Worm (Caenorhabditis elegans) whole organism, late embryonic: ENCODE data around the gene ptr-19.

Experiments
- C38D4.7 ChIP-seq: fragments of 200-800 bp; sonication (Bioruptor generic); optimal IDR thresholded peaks from 2 replicates; lab custom pipeline; 2018; ENCODE audit warnings: mild to moderate bottlenecking, missing genetic modification characterization, moderate library complexity, missing compliant biosample characterization
- F13H6.1 ChIP-seq: sonication (generic microtip); optimal IDR thresholded peaks from 2 replicates; lab custom pipeline; 2016; ENCODE audit warnings: missing genetic modification characterization, missing compliant biosample characterization
- K02D7.2 ChIP-seq: sonication (generic microtip); optimal IDR thresholded peaks from 2 replicates; lab custom pipeline; 2017; ENCODE audit warnings: mild to moderate bottlenecking, missing genetic modification characterization, missing compliant biosample characterization
- K09A11.1 ChIP-seq: sonication (generic microtip); optimal IDR thresholded peaks from 2 replicates; lab custom pipeline; 2017; ENCODE audit warnings: antibody characterized with exemption, mild to moderate bottlenecking, missing genetic modification characterization, missing compliant biosample characterization; ENCODE audit not compliant: insufficient read depth
- T23F11.4 ChIP-seq: fragments of 200-800 bp; sonication (Bioruptor generic); optimal IDR thresholded peaks from 2 replicates; lab custom pipeline; 2018; ENCODE audit warnings: mild to moderate bottlenecking, missing genetic modification characterization, missing compliant biosample characterization
- ahr-1 ChIP-seq: sonication (generic microtip); optimal IDR thresholded peaks from 2 replicates; lab custom pipeline; 2016; ENCODE audit warnings: missing genetic modification characterization, missing compliant biosample characterization
- ceh-18 ChIP-seq: sonication (generic microtip); optimal IDR thresholded peaks from 2 replicates; lab custom pipeline; 2016; ENCODE audit warnings: missing genetic modification characterization, missing compliant biosample characterization
- ceh-19 ChIP-seq: fragments of 200-800 bp; sonication (Bioruptor generic); optimal IDR thresholded peaks from 2 replicates; lab custom pipeline; 2018; ENCODE audit warnings: mild to moderate bottlenecking, missing genetic modification characterization, missing compliant biosample characterization
- ceh-24 ChIP-seq: sonication (generic microtip); optimal IDR thresholded peaks from 2 replicates; lab custom pipeline; 2016; ENCODE audit warnings: mild to moderate bottlenecking, missing genetic modification characterization, missing compliant biosample characterization
- ceh-31 ChIP-seq: sonication (generic microtip); optimal IDR thresholded peaks from 2 replicates; lab custom pipeline; 2016; ENCODE audit warnings: missing genetic modification characterization, missing compliant biosample characterization
- ceh-34 ChIP-seq: sonication (generic microtip); optimal IDR thresholded peaks from 2 replicates; lab custom pipeline; 2016; ENCODE audit warnings: mild to moderate bottlenecking, missing genetic modification characterization, missing compliant biosample characterization
- ceh-45 ChIP-seq: fragments of 200-800 bp; sonication (Bioruptor generic); IDR thresholded peaks from 2 replicates; pipeline ENCODE4 v1.3.6; 2022; ENCODE audit warnings: missing genetic modification reagents, missing genetic modification characterization, missing compliant biosample characterization
- ceh-6 ChIP-seq: fragments of 200-800 bp; sonication (Bioruptor generic); optimal IDR thresholded peaks from 2 replicates; lab custom pipeline; 2018; ENCODE audit warnings: mild to moderate bottlenecking, missing genetic modification characterization, missing compliant biosample characterization
- che-1 ChIP-seq: sonication (generic microtip); optimal IDR thresholded peaks from 2 replicates; lab custom pipeline; 2016; ENCODE audit warnings: mild to moderate bottlenecking, missing genetic modification characterization, missing compliant biosample characterization
- dmd-4 ChIP-seq: sonication (generic microtip); optimal IDR thresholded peaks from 2 replicates; lab custom pipeline; 2016; ENCODE audit warnings: borderline replicate concordance, missing genetic modification characterization, missing compliant biosample characterization
- elt-2 ChIP-seq: sonication (generic microtip); optimal IDR thresholded peaks from 2 replicates; lab custom pipeline; 2016; ENCODE audit warnings: missing genetic modification reagents, missing genetic modification characterization, missing compliant biosample characterization
- elt-4 ChIP-seq: sonication (generic microtip); optimal IDR thresholded peaks from 2 replicates; lab custom pipeline; 2016; ENCODE audit warnings: missing genetic modification characterization, missing compliant biosample characterization
- fax-1 ChIP-seq: sonication (generic microtip); optimal IDR thresholded peaks from 2 replicates; lab custom pipeline; 2016; ENCODE audit warnings: missing genotype, missing genetic modification characterization, missing compliant biosample characterization
- fkh-6 ChIP-seq: sonication (generic microtip); optimal IDR thresholded peaks from 2 replicates; lab custom pipeline; 2016; ENCODE audit warnings: missing genetic modification characterization, missing compliant biosample characterization
- lim-6 ChIP-seq: sonication (generic microtip); optimal IDR thresholded peaks from 2 replicates; lab custom pipeline; 2016; ENCODE audit warnings: missing genetic modification characterization, missing compliant biosample characterization
- lin-11 ChIP-seq: fragments of 200-800 bp; sonication (Bioruptor generic); optimal IDR thresholded peaks from 2 replicates; lab custom pipeline; 2018; ENCODE audit warnings: mild to moderate bottlenecking, missing genetic modification characterization, missing compliant biosample characterization
- madf-2 ChIP-seq: sonication (generic microtip); optimal IDR thresholded peaks from 2 replicates; lab custom pipeline; 2017; ENCODE audit warnings: missing genetic modification characterization, missing compliant biosample characterization
- mec-3 ChIP-seq: sonication (generic microtip); optimal IDR thresholded peaks from 2 replicates; lab custom pipeline; 2016; ENCODE audit warnings: borderline replicate concordance, missing genetic modification characterization, missing compliant biosample characterization
- nfya-1 ChIP-seq: sonication (generic microtip); optimal IDR thresholded peaks from 2 replicates; lab custom pipeline; 2017; ENCODE audit warnings: missing genetic modification characterization, mild to moderate bottlenecking, missing compliant biosample characterization, antibody characterized with exemption, moderate library complexity
- odd-2 ChIP-seq: sonication (generic microtip); optimal IDR thresholded peaks from 2 replicates; lab custom pipeline; 2017; ENCODE audit warnings: antibody characterized with exemption, mild to moderate bottlenecking, missing genetic modification characterization, missing compliant biosample characterization
- pag-3 ChIP-seq: sonication (generic microtip); optimal IDR thresholded peaks from 2 replicates; lab custom pipeline; 2016; ENCODE audit warnings: missing compliant biosample characterization, missing genetic modification characterization, borderline replicate concordance
- pha-4 ChIP-seq: fragments of 150-350 bp; optimal IDR thresholded peaks from 2 replicates; lab custom pipeline; 2018; ENCODE audit warnings: missing biosample characterization, missing genetic modification reagents, missing genetic modification characterization
- pros-1 ChIP-seq: fragments of 150-350 bp; optimal IDR thresholded peaks from 2 replicates; lab custom pipeline; 2014; ENCODE audit warnings: missing biosample characterization, missing genetic modification reagents, missing genetic modification characterization
- rnt-1 ChIP-seq: sonication (generic microtip); optimal IDR thresholded peaks from 2 replicates; lab custom pipeline; 2016; ENCODE audit warnings: missing genetic modification characterization, missing compliant biosample characterization
- tbx-2 ChIP-seq: sonication (generic microtip); optimal IDR thresholded peaks from 2 replicates; lab custom pipeline; 2016; ENCODE audit warnings: missing genetic modification characterization, missing compliant biosample characterization
- ttx-3 ChIP-seq: sonication (generic microtip); optimal IDR thresholded peaks from 2 replicates; lab custom pipeline; 2016; ENCODE audit warnings: missing genetic modification reagents, missing genetic modification characterization, missing compliant biosample characterization
- unc-3 ChIP-seq, 2 experiments: fragments of 200-800 bp in 1 of 2; sonication (Bioruptor generic) in 1 of 2; sonication (generic microtip) in 1 of 2; conservative IDR thresholded peaks in 1 of 2; optimal IDR thresholded peaks in 1 of 2; 2 replicates each; pipeline versions ENCODE4 v1.3.6 to Lab custom; 2016 to 2022; ENCODE audit warnings: missing compliant biosample characterization in 2 of 2, missing genetic modification characterization in 2 of 2, missing genetic modification reagents in 1 of 2
- unc-55 ChIP-seq: sonication (generic microtip); optimal IDR thresholded peaks from 2 replicates; lab custom pipeline; 2017; ENCODE audit warnings: missing biosample characterization, missing genetic modification reagents, missing genetic modification characterization
- unc-86 ChIP-seq: sonication (generic microtip); optimal IDR thresholded peaks from 2 replicates; lab custom pipeline; 2016; ENCODE audit warnings: missing genetic modification characterization, missing compliant biosample characterization
- zip-5 ChIP-seq: sonication (generic microtip); optimal IDR thresholded peaks from 2 replicates; lab custom pipeline; 2016; ENCODE audit warnings: missing genetic modification characterization, missing compliant biosample characterization

ptr-19 gene

ce11 chrIII:10781553-10781952 is at the start of gene ptr-19:
ptr-19 (plus strand) TSS chrIII:10781853.
- TF ChIP-seq pag-3 = no peak
- no peak for TF ChIP-seq unc-3 (GFP tag; conservative IDR thresholded peaks at IDR 0.05; lab: Robert Waterston, UW)
- TF ChIP-seq unc-3 (tag; optimal IDR thresholded peaks at IDR 0.05; lab: Kevin White, UChicago) = no peak
- no peak for TF ChIP-seq T23F11.4
- no peak for TF ChIP-seq fkh-6
- no peak for TF ChIP-seq elt-2 (tag; lab: Kevin White, UChicago)
- no peak for TF ChIP-seq lin-11 (tag; lab: Kevin White, UChicago)
- TF ChIP-seq dmd-4 (tag; lab: Kevin White, UChicago) = no peak
- no peak for TF ChIP-seq odd-2
- TF ChIP-seq unc-55 (GFP tag; lab: Kevin White, UChicago) = no peak
- no peak for TF ChIP-seq K02D7.2 (tag; lab: Kevin White, UChicago)
- no peak for TF ChIP-seq ceh-45
- no peak for TF ChIP-seq lim-6
- TF ChIP-seq mec-3 (tag; lab: Kevin White, UChicago) = no peak
- TF ChIP-seq nfya-1 = no peak
- no peak for TF ChIP-seq ahr-1 (tag; lab: Kevin White, UChicago)
- TF ChIP-seq ceh-34 = no peak

- TF ChIP-seq pha-4 = no peak
- no peak for TF ChIP-seq zip-5
- TF ChIP-seq ceh-18 = no peak
- TF ChIP-seq unc-55 (GFP tag; lab: Kevin White, UChicago) = no peak
- TF ChIP-seq unc-86 (tag; lab: Kevin White, UChicago) = no peak
- no peak for TF ChIP-seq tbx-2 (tag; lab: Kevin White, UChicago)
- TF ChIP-seq pros-1 = no peak
- no peak for TF ChIP-seq C38D4.7 (GFP tag; lab: Kevin White, UChicago)
- TF ChIP-seq elt-4 (tag; lab: Kevin White, UChicago) = no peak
These were observed 48.4 kb upstream of the ptr-19 start for ce11 chrIII:10733300-10733699.

DNA sequence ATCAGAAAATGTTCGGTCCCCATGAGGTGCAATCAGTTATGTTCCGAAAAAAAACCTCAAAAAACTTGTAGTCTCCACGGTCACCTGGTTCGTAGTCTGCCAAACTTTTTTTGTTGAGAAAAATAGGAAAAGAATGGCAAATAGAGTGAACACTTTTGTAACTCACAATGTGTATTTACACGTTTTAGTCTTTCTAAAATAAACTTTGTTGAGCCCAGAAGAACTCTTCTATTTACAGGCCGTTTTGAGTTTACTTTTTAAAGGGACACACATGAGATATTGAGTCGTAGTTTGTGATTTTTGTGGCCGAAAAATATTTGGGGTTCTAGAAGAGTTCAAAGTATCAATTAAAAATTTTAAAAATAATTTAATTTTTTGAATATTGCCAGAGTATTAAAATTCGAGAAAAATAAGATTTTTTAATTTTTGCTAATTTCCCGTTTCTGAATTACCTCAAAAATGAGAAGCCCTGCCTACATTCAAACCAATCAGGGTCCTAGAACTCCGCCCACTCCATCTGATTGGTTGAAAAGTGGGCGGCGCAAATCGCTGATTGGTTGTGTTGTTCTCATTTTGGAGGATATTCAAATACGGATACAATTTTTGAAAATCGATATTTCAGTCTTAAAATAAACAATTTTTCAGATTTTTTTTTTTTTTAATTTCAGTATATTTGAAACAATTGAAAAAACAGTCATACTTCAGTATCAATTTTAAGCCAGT is 47.0 kb upstream of the ptr-19 start:
- no peak for TF ChIP-seq odd-2
- peak; percentile 93 for TF ChIP-seq nfya-1
- TF ChIP-seq pros-1 = no peak
- no peak for TF ChIP-seq C38D4.7 (GFP tag; lab: Kevin White, UChicago)

DNA sequence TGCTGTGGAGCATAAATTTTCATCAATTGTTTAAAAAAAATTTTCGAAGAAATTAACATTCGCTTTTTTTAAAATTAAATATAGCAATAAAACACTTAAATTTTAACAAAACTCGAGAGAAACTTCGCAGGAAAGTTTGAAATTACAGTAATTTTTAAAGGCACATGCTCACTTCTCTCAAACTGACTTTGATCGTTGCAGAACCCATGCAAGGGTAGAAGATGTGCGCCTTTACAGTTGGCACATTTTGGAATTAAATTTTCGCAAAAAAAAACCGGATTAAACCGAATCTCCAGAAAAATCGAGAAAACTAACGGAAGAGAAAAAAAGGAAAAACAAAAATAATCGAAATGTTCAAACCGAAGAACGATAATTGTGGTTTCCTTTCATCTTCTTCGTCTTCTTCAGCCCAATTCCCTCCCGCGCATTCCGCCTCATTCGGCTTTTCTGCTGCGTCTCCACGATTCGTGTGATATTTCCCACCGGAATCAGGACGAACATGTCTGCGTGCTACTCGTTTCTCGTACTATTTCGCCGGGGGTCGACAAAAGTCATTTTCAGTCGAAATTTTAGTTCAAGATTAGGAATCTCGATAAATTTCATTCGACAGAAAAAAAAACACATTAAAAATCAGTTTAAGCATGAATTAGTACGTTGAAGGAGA is 45.2 kb upstream of the ptr-19 start:
- TF ChIP-seq zip-5 (no peak), F13H6.1 (tag; lab: Kevin White, UChicago) (no peak), ttx-3 (tag; lab: Kevin White, UChicago) (no peak), lim-6 (no peak), rnt-1 (tag; lab: Kevin White, UChicago) (no peak), fax-1 (tag; lab: Kevin White, UChicago) (no peak), madf-2 (no peak), ceh-19 (GFP tag; lab: Kevin White, UChicago) (no peak), ceh-6 (GFP tag; lab: Kevin White, UChicago) (no peak), K09A11.1 (tag; lab: Kevin White, UChicago) (no peak), ceh-31 (tag; lab: Kevin White, UChicago) (no peak)

DNA sequence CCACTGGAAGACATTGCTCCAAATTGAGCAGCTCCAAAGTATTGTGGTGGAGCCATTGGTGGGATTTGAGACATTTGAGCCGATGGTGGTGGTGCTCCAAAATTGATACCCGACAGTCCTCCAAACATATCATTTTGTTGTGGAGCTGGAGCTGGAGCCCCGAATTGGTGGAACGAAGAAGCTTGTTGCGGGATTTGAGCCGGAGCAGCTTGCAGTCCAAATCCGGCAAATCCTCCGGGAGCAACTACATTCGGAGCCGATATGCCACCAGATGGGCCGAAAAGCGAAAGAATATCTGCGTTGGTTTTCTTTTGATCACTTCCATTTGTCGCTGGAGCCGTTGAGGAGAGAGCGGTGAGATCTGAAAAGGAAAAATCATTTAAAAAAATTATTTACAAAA is 43.6 kb upstream of the ptr-19 start:
- TF ChIP-seq che-1 (tag; lab: Kevin White, UChicago) (no peak), ceh-24 (tag; lab: Kevin White, UChicago) (no peak), elt-2 (tag; lab: Kevin White, UChicago) (no peak), ahr-1 (tag; lab: Kevin White, UChicago) (no peak), ceh-19 (GFP tag; lab: Kevin White, UChicago) (no peak), lim-6 (no peak)
